Worm (Caenorhabditis elegans) whole organism, L4 larva: ENCODE data around the gene T28A11.20.
A peak's percentile ranks its signal among the peaks of the same experiment; 100 is the strongest.

Source experiments
- D1046.2 ChIP-seq: fragments of 200-800 bp; sonication (Bioruptor generic); IDR thresholded peaks from 2 replicates; pipeline ENCODE4 v1.3.6; 2022; ENCODE audit warnings: missing genetic modification characterization, missing compliant biosample characterization
- F10B5.3 ChIP-seq: sonication (generic microtip); optimal IDR thresholded peaks from 2 replicates; lab custom pipeline; 2016; ENCODE audit warnings: mild to moderate bottlenecking, missing genetic modification characterization, missing compliant biosample characterization
- F26F4.8 ChIP-seq: fragments of 200-800 bp; sonication (Bioruptor generic); conservative IDR thresholded peaks from 2 replicates; pipeline ENCODE4 v1.3.6; 2022; ENCODE audit warnings: missing genetic modification characterization, missing compliant biosample characterization
- F44E2.7 ChIP-seq: fragments of 200-800 bp; sonication (Bioruptor generic); IDR thresholded peaks from 2 replicates; pipeline ENCODE4 v2.1.2; 2022; ENCODE audit warnings: missing genetic modification characterization, missing compliant biosample characterization
- R02D3.7 ChIP-seq: fragments of 150-350 bp; sonication (generic microtip); optimal IDR thresholded peaks from 3 replicates; lab custom pipeline; 2014; ENCODE audit warnings: missing biosample characterization, missing genetic modification characterization
- Y5F2A.4 ChIP-seq: fragments of 200-800 bp; sonication (Bioruptor generic); optimal IDR thresholded peaks from 2 replicates; lab custom pipeline; 2018; ENCODE audit warnings: mild to moderate bottlenecking, missing genetic modification characterization, missing compliant biosample characterization
- ZK337.2 ChIP-seq: fragments of 200-800 bp; sonication (Bioruptor generic); IDR thresholded peaks from 2 replicates; pipeline ENCODE4 v1.3.6; 2022; ENCODE audit warnings: missing genetic modification reagents, missing genetic modification characterization, missing compliant biosample characterization
- aha-1 ChIP-seq: fragments of 150-350 bp; peaks from one replicate; lab custom pipeline; 2014; ENCODE audit warnings: missing biosample characterization, missing genetic modification characterization
- arid-1 ChIP-seq: fragments of 200-800 bp; sonication (Bioruptor generic); conservative IDR thresholded peaks from 2 replicates; pipeline ENCODE4 v1.3.6; 2022; ENCODE audit warnings: missing genetic modification reagents, missing genetic modification characterization, missing compliant biosample characterization
- ceh-28 ChIP-seq: fragments of 150-350 bp; optimal IDR thresholded peaks from 2 replicates; lab custom pipeline; 2014; ENCODE audit warnings: missing biosample characterization, missing genetic modification reagents, missing genetic modification characterization
- ceh-62 ChIP-seq: sonication (generic microtip); optimal IDR thresholded peaks from 2 replicates; lab custom pipeline; 2017; ENCODE audit warnings: missing biosample characterization, missing genetic modification characterization
- ceh-82 ChIP-seq: sonication (generic microtip); optimal IDR thresholded peaks from 2 replicates; lab custom pipeline; 2017; ENCODE audit warnings: missing biosample characterization, missing genetic modification characterization
- ces-1 ChIP-seq: fragments of 150-350 bp; sonication (generic microtip); optimal IDR thresholded peaks from 4 replicates; lab custom pipeline; 2014; ENCODE audit warnings: missing biosample characterization, missing genetic modification reagents, missing genetic modification characterization
- ctbp-1 ChIP-seq: fragments of 200-800 bp; sonication (Bioruptor generic); IDR thresholded peaks from 2 replicates; pipeline ENCODE4 v1.3.6; 2022; ENCODE audit warnings: missing genetic modification reagents, missing genetic modification characterization, missing compliant biosample characterization
- daf-12 ChIP-seq: fragments of 150-350 bp; optimal IDR thresholded peaks from 2 replicates; lab custom pipeline; 2014; ENCODE audit warnings: missing biosample characterization, missing genetic modification reagents, missing genetic modification characterization
- daf-16 ChIP-seq, 3 experiments: sonication (generic microtip); optimal IDR thresholded peaks; 2 replicates each; lab custom pipeline; 2016 to 2017; ENCODE audit warnings: missing genetic modification characterization in 3 of 3, missing genetic modification reagents in 3 of 3, mild to moderate bottlenecking in 2 of 3, missing compliant biosample characterization in 2 of 3, missing biosample characterization in 1 of 3, moderate library complexity in 1 of 3
- egl-27 ChIP-seq: sonication (generic microtip); optimal IDR thresholded peaks from 3 replicates; lab custom pipeline; 2017; ENCODE audit warnings: missing biosample characterization, missing genetic modification reagents, missing genetic modification characterization
- hif-1 ChIP-seq, 2 experiments: sonication (generic microtip); optimal IDR thresholded peaks; 2 replicates each; lab custom pipeline; 2016 to 2017; ENCODE audit warnings: missing compliant biosample characterization in 2 of 2, missing genetic modification characterization in 2 of 2, missing genetic modification reagents in 2 of 2, missing genotype in 2 of 2, mild to moderate bottlenecking in 1 of 2
- hlh-11 ChIP-seq: fragments of 200-800 bp; sonication (Bioruptor generic); optimal IDR thresholded peaks from 2 replicates; lab custom pipeline; 2018; ENCODE audit warnings: mild to moderate bottlenecking, missing genetic modification characterization, missing compliant biosample characterization
- lin-29 ChIP-seq: fragments of 200-800 bp; sonication (Bioruptor generic); IDR thresholded peaks from 2 replicates; pipeline ENCODE4 v1.3.6; 2022; ENCODE audit warnings: missing genetic modification reagents, missing genetic modification characterization, missing compliant biosample characterization
- lsy-2 ChIP-seq, 2 experiments: fragments of 150-350 bp in 1 of 2; sonication (generic microtip) in 1 of 2; optimal IDR thresholded peaks; 2 replicates each; lab custom pipeline; 2014 to 2017; ENCODE audit warnings: missing biosample characterization in 2 of 2, missing genetic modification characterization in 2 of 2
- mep-1 ChIP-seq: fragments of 150-350 bp; sonication (generic microtip); optimal IDR thresholded peaks from 3 replicates; lab custom pipeline; 2014; ENCODE audit warnings: missing biosample characterization, missing genetic modification characterization
- nhr-10 ChIP-seq: fragments of 150-350 bp; optimal IDR thresholded peaks from 2 replicates; lab custom pipeline; 2014; ENCODE audit warnings: missing biosample characterization, missing genetic modification characterization
- nhr-25 ChIP-seq: sonication (generic microtip); optimal IDR thresholded peaks from 2 replicates; lab custom pipeline; 2017; ENCODE audit warnings: missing genetic modification characterization, mild to moderate bottlenecking, missing compliant biosample characterization, antibody characterized with exemption, moderate library complexity, borderline replicate concordance; ENCODE audit not compliant: insufficient read depth
- nhr-41 ChIP-seq: fragments of 200-800 bp; sonication (Bioruptor generic); IDR thresholded peaks from 2 replicates; pipeline ENCODE4 v1.3.6; 2022; ENCODE audit warnings: missing genetic modification reagents, missing genetic modification characterization, missing compliant biosample characterization
- nhr-48 ChIP-seq: sonication (generic microtip); optimal IDR thresholded peaks from 2 replicates; lab custom pipeline; 2016; ENCODE audit warnings: mild to moderate bottlenecking, missing genetic modification characterization, missing compliant biosample characterization
- nhr-77 ChIP-seq: fragments of 150-350 bp; optimal IDR thresholded peaks from 2 replicates; lab custom pipeline; 2014; ENCODE audit warnings: missing biosample characterization, missing genetic modification characterization
- spr-3 ChIP-seq: fragments of 200-800 bp; sonication (Bioruptor generic); optimal IDR thresholded peaks from 2 replicates; lab custom pipeline; 2018; ENCODE audit warnings: mild to moderate bottlenecking, missing genetic modification characterization, missing compliant biosample characterization
- tag-97 ChIP-seq: fragments of 200-800 bp; sonication (Bioruptor generic); IDR thresholded peaks from 2 replicates; pipeline ENCODE4 v1.3.6; 2022; ENCODE audit warnings: missing genetic modification characterization, missing compliant biosample characterization
- tra-1 ChIP-seq: fragments of 200-800 bp; sonication (Bioruptor generic); IDR thresholded peaks from 2 replicates; pipeline ENCODE4 v1.3.6; 2022; ENCODE audit warnings: missing genetic modification reagents, missing genetic modification characterization, missing compliant biosample characterization
- unc-130 ChIP-seq: sonication (generic microtip); optimal IDR thresholded peaks from 2 replicates; lab custom pipeline; 2016; ENCODE audit warnings: missing genetic modification reagents, missing genetic modification characterization, missing compliant biosample characterization
- unc-62 ChIP-seq, 3 experiments: fragments of 150-350 bp in 1 of 3; sonication (generic microtip); optimal IDR thresholded peaks in 2 of 3; peaks in 1 of 3; 1 replicate in 1 of 3; 2 replicates in 2 of 3; lab custom pipeline; 2014 to 2017; ENCODE audit warnings: missing biosample characterization in 3 of 3, missing genetic modification characterization in 3 of 3, missing genetic modification reagents in 3 of 3, missing genotype in 1 of 3
- vab-7 ChIP-seq: fragments of 200-800 bp; sonication (Bioruptor generic); IDR thresholded peaks from 2 replicates; pipeline ENCODE4 v1.3.6; 2022; ENCODE audit warnings: missing genetic modification reagents, missing genetic modification characterization, missing compliant biosample characterization
- zip-11 ChIP-seq: fragments of 200-800 bp; sonication (Bioruptor generic); IDR thresholded peaks from 2 replicates; pipeline ENCODE4 v1.3.6; 2022; ENCODE audit warnings: missing genetic modification characterization, missing compliant biosample characterization
- zip-2 ChIP-seq: fragments of 150-350 bp; optimal IDR thresholded peaks from 2 replicates; lab custom pipeline; 2014; ENCODE audit warnings: missing biosample characterization, missing genetic modification characterization
- ztf-11 ChIP-seq: fragments of 150-350 bp; optimal IDR thresholded peaks from 2 replicates; lab custom pipeline; 2014; ENCODE audit warnings: missing biosample characterization, missing genetic modification characterization

T28A11.20 gene

ce11 chrV:3276184-3276583 lies 3.1 kb upstream of the T28A11.20 start (continued):
- no peak for TF ChIP-seq nhr-41 (GFP tag; lab: Robert Waterston, UW)

- TF ChIP-seq nhr-48 (tag; lab: Kevin White, UChicago), result no peak
- TF ChIP-seq D1046.2, result no peak
- TF ChIP-seq tra-1 (GFP tag; lab: Robert Waterston, UW), result no peak
- peak in 1 of 2 experiments; percentile 32 for TF ChIP-seq daf-16 (GFP tag; optimal IDR thresholded peaks at IDR 0.05; lab: Kevin White, UChicago)
- TF ChIP-seq daf-16 (tag; optimal IDR thresholded peaks at IDR 0.05; lab: Kevin White, UChicago), result no peak
- no peak for TF ChIP-seq mep-1 (tag; lab: Kevin White, UChicago)
- TF ChIP-seq F44E2.7 (GFP tag; lab: Robert Waterston, UW), result no peak
- TF ChIP-seq ZK337.2 (GFP tag; lab: Robert Waterston, UW), result no peak
- no peak for TF ChIP-seq R02D3.7 (tag; lab: Kevin White, UChicago)
- no peak for TF ChIP-seq ceh-28 (tag; lab: Kevin White, UChicago)
These were observed 2.0 kb upstream of the T28A11.20 start, which contains the start of gene T28A11.3 for ce11 chrV:3275033-3275432. T28A11.3 (plus strand) TSS chrV:3275333.

ce11 chrV:3273577-3274100 lies 583 bp upstream of the T28A11.20 start, which contains the start of gene T28A11.4:
T28A11.4 (plus strand) TSS chrV:3274050.
- TF ChIP-seq unc-62 (GFP tag; optimal IDR thresholded peaks at IDR 0.05 in 1 of 2; lab: Kevin White, UChicago) (peak in 1 of 2 experiments; percentile 55), unc-62 (tag; optimal IDR thresholded peaks at IDR 0.05; lab: Kevin White, UChicago) (no peak), zip-11 (GFP tag; lab: Robert Waterston, UW) (no peak), aha-1 (peak; percentile 68)

- TF ChIP-seq Y5F2A.4 (no peak), tag-97 (no peak), aha-1 (peak; percentile 31), hif-1 (tag; optimal IDR thresholded peaks at IDR 0.05; lab: Kevin White, UChicago) (no peak), daf-16 (GFP tag; optimal IDR thresholded peaks at IDR 0.05; lab: Kevin White, UChicago) (no peak), daf-16 (tag; optimal IDR thresholded peaks at IDR 0.05; lab: Kevin White, UChicago) (no peak), egl-27 (no peak), unc-62 (GFP tag; optimal IDR thresholded peaks at IDR 0.05 in 1 of 2; lab: Kevin White, UChicago) (peak in 1 of 2 experiments; percentile 97), unc-62 (tag; optimal IDR thresholded peaks at IDR 0.05; lab: Kevin White, UChicago) (no peak)
These were observed 3.6 kb downstream of the T28A11.20 start, which contains the start of gene T28A11.19 for ce11 chrV:3269407-3269806. T28A11.19 (minus strand) TSS chrV:3269514.

ce11 chrV:3267950-3268349 lies 5.1 kb downstream of the T28A11.20 start, which contains the start of gene T28A11.18:
T28A11.18 (minus strand) TSS chrV:3268050.
- TF ChIP-seq arid-1 (GFP tag; lab: Robert Waterston, UW), result no peak
- TF ChIP-seq F10B5.3 (tag; lab: Kevin White, UChicago), result no peak
- peak in 1 of 2 experiments; percentile 44 for TF ChIP-seq daf-16 (GFP tag; optimal IDR thresholded peaks at IDR 0.05; lab: Kevin White, UChicago)
- no peak for TF ChIP-seq daf-16 (tag; optimal IDR thresholded peaks at IDR 0.05; lab: Kevin White, UChicago)
- TF ChIP-seq, all 104 proteins: peak for 1

ce11 chrV:3266189-3266588 lies 6.9 kb downstream of the T28A11.20 start, which contains the start of gene T28A11.17:
T28A11.17 (minus strand) TSS chrV:3266289.
- no peak for TF ChIP-seq ces-1 (GFP tag; lab: Kevin White, UChicago)
- no peak for TF ChIP-seq ceh-62 (tag; lab: Kevin White, UChicago)
- no peak for TF ChIP-seq unc-130 (GFP tag; lab: Kevin White, UChicago)
- TF ChIP-seq spr-3, result no peak
- TF ChIP-seq daf-12 (tag; lab: Kevin White, UChicago), result no peak

ce11 chrV:3260075-3260474 lies 13.0 kb downstream of the T28A11.20 start, which contains the start of gene srbc-5:
srbc-5 (plus strand) TSS chrV:3260375.
- no peak for TF ChIP-seq vab-7 (GFP tag; lab: Robert Waterston, UW)
- TF ChIP-seq lin-29 (GFP tag; lab: Robert Waterston, UW), result no peak
- no peak for TF ChIP-seq F44E2.7 (GFP tag; lab: Robert Waterston, UW)
- no peak for TF ChIP-seq ctbp-1 (GFP tag; lab: Robert Waterston, UW)
- TF ChIP-seq ceh-82 (tag; lab: Kevin White, UChicago), result no peak
- TF ChIP-seq nhr-77 (tag; lab: Kevin White, UChicago), result no peak
- no peak for TF ChIP-seq nhr-25 (tag; lab: Kevin White, UChicago)
- no peak for TF ChIP-seq F26F4.8 (GFP tag; lab: Robert Waterston, UW)
- TF ChIP-seq ztf-11 (tag; lab: Kevin White, UChicago), result no peak
- no peak for TF ChIP-seq nhr-10
- TF ChIP-seq arid-1 (GFP tag; lab: Robert Waterston, UW), result no peak
- no peak for TF ChIP-seq lsy-2 (tag; optimal IDR thresholded peaks at IDR 0.05; lab: Kevin White, UChicago)
- TF ChIP-seq zip-2, result no peak
- TF ChIP-seq nhr-41 (GFP tag; lab: Robert Waterston, UW), result no peak
- TF ChIP-seq hlh-11 (tag; lab: Kevin White, UChicago), result no peak
